Worm (Caenorhabditis elegans) whole organism, young adult: ENCODE results near the gene W02F12.4.

Source experiments
- Y53G8AR.9 ChIP-seq: fragments of 200-800 bp; sonication (Bioruptor generic); conservative IDR thresholded peaks from 2 replicates; pipeline ENCODE4 v1.3.6; 2022; ENCODE audit warnings: missing genetic modification reagents, missing genetic modification characterization, missing compliant biosample characterization
- ama-1 ChIP-seq, 3 experiments: fragments of 150-350 bp in 1 of 3; sonication (generic microtip) in 2 of 3; optimal IDR thresholded peaks; 2 replicates each; lab custom pipeline; 2014 to 2018; ENCODE audit warnings: missing biosample characterization in 2 of 3, missing genetic modification characterization in 2 of 3, missing genetic modification reagents in 2 of 3
- efl-1 ChIP-seq: fragments of 150-350 bp; optimal IDR thresholded peaks from 2 replicates; lab custom pipeline; 2014; ENCODE audit warnings: missing biosample characterization, missing genetic modification reagents, missing genetic modification characterization
- pha-4 ChIP-seq: fragments of 150-350 bp; sonication (generic microtip); optimal IDR thresholded peaks from 2 replicates; lab custom pipeline; 2014; ENCODE audit warnings: missing biosample characterization, missing genetic modification reagents, missing genetic modification characterization

DNA sequence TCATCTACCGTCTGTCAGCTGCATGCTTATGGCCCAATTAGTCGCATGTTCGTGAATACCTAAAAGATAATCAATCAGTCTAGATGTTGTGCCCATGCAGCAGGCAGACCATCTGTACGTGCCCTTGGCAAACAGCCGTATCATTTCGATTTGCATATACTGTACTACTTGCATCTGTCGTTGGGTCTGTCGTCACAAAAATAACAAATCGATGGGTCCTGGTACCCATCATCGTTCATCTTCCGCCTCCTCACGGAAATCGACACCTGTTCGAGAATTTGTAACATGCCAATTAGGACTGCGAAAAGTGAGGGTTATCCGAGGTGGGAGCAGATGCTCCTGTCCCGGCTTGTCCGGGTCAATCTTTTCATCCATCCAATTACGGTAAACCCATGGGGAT is 23.5 kb downstream of the W02F12.4 start:
- no peak for TF ChIP-seq ama-1 (optimal IDR thresholded peaks at IDR 0.05; lab: Kevin White, UChicago)
- no peak for TF ChIP-seq ama-1 (GFP tag; optimal IDR thresholded peaks at IDR 0.05; lab: Kevin White, UChicago)
- no peak for TF ChIP-seq Y53G8AR.9 (GFP tag; lab: Robert Waterston, UW)
- TF ChIP-seq pha-4 (tag; lab: Kevin White, UChicago) = no peak
- no peak for TF ChIP-seq efl-1
